Worm (Caenorhabditis elegans): ENCODE measurements around the gene moma-1.
A peak's percentile ranks its signal among the peaks of the same experiment; 100 is the strongest.

moma-1 gene

DNA sequence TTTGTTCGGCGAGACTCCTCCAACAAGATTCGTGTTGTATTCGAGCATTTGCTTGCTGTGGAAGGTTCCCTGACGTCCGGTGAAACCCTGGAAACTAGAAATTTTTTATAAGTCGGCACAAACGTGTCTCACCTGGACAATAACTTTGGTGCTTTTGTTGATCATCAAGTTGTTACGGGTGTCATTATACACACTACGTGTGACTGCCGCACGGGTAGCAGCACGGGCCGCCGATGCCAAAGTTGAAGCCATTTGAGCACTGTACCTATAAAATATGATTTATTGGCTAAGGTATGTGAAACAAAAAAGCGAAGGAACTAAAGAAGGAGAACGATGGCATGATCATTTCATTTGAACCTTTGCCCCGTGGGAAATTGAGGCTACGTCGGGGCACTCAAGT, 49.0 kb upstream of the moma-1 start, which contains the start of gene sucl-2:
TSS of gene sucl-2 (minus strand) at position 265 of the 400 bp plus-strand sequence.
- TF ChIP-seq nhr-77 (tag; optimal IDR thresholded peaks at IDR 0.05) (no peak), nfya-1 (tag; optimal IDR thresholded peaks at IDR 0.05; ENCODE audit: insufficient read depth) (no peak), nhr-237 (tag; optimal IDR thresholded peaks at IDR 0.05) (no peak)

- no peak for TF ChIP-seq egl-27 (tag; optimal IDR thresholded peaks at IDR 0.05)
- TF ChIP-seq nhr-67 (tag; optimal IDR thresholded peaks at IDR 0.05): no peak
These were observed 47.9 kb upstream of the moma-1 start for ce11 chrIII:900134-900533.

ce11 chrIII:896904-897303, 44.7 kb upstream of the moma-1 start:
- TF ChIP-seq pqm-1 (tag; optimal IDR thresholded peaks at IDR 0.05) (no peak), mdl-1 (tag; optimal IDR thresholded peaks at IDR 0.05) (no peak), nhr-77 (tag; optimal IDR thresholded peaks at IDR 0.05) (no peak), tbx-2 (tag; optimal IDR thresholded peaks at IDR 0.05) (no peak), ztf-4 (tag; optimal IDR thresholded peaks at IDR 0.05) (no peak), daf-12 (tag; optimal IDR thresholded peaks at IDR 0.05) (no peak), egl-5 (tag; optimal IDR thresholded peaks at IDR 0.05) (no peak), lsy-12 (tag; optimal IDR thresholded peaks at IDR 0.05) (no peak), ama-1 (optimal IDR thresholded peaks at IDR 0.05) (no peak)

- TF ChIP-seq egl-5 (tag; optimal IDR thresholded peaks at IDR 0.05) (no peak), pha-4 (tag; optimal IDR thresholded peaks at IDR 0.05) (no peak), tbx-2 (tag; optimal IDR thresholded peaks at IDR 0.05) (no peak), lin-39 (tag; optimal IDR thresholded peaks at IDR 0.05) (no peak), unc-62 (GFP tag; optimal IDR thresholded peaks at IDR 0.05) (no peak), sea-2 (GFP tag; optimal IDR thresholded peaks at IDR 0.05) (no peak)
These were observed 43.3 kb upstream of the moma-1 start, which contains the start of the genes ztf-18 and F23H11.2 for ce11 chrIII:895525-895924. TSS of gene ztf-18 (minus strand) at chrIII:895712. TSS of gene F23H11.2 (plus strand) at chrIII:895747.

DNA sequence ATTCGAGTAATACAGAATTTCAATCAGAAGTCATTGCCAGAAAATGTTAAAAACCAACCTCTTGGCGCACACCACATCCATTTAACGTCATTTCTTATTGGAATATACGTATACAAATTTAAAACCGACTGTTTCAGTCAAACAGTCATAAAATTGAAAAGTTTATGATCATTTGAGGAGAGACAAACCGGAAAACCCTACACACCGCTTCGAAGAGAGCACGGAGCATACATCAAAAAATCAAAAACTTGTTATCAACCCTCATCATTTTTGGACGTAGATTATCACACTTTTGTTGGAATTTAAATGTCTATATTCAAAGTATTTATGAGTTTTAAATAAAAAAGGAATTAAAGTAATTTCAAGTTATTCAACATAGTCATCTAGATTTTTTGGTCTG, 38.8 kb upstream of the moma-1 start, which contains the start of gene T24C4.10:
TSS of gene T24C4.10 (minus strand) at position 230 of the 400 bp plus-strand sequence.
- TF ChIP-seq elt-2 (tag; optimal IDR thresholded peaks at IDR 0.05) (peak; percentile 62), pqm-1 (tag; optimal IDR thresholded peaks at IDR 0.05) (peak; percentile 48), nhr-25 (tag; optimal IDR thresholded peaks at IDR 0.05) (no peak), fkh-2 (tag; optimal IDR thresholded peaks at IDR 0.05) (no peak), R02D3.7 (tag; optimal IDR thresholded peaks at IDR 0.05) (no peak), egl-5 (tag; optimal IDR thresholded peaks at IDR 0.05) (no peak), sea-2 (GFP tag; optimal IDR thresholded peaks at IDR 0.05) (no peak), tbx-2 (tag; optimal IDR thresholded peaks at IDR 0.05) (no peak), aly-2 (tag; optimal IDR thresholded peaks at IDR 0.05) (no peak)

DNA sequence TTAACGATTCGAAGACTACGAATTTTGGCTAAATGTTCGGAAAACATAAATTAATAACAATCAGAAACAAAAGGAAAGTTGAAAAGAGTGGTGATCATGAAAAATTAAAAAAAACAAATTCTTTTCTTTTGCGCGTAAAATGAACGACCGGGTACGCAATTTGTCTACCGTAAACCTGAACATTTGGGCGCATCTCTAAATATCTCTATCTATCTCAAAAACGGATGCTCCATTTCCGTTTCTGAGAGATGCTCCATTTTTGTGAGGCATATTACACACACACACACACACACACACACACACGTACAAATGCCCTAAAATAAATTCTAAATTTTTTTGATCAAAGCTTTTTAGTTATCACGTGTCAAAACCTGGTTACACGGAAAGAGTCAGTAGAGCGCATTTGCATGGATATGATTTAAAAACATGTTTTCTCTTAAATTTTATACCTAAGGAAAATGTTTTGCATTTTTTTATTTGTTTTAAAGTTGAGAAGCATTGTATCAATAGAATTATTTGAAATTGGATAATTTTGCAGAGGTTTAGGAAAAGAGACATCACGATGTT, 36.9 kb upstream of the moma-1 start:
- peak; percentile 19 for TF ChIP-seq nfya-1 (tag; optimal IDR thresholded peaks at IDR 0.05; ENCODE audit: insufficient read depth)
- no peak for TF ChIP-seq ztf-4 (tag; optimal IDR thresholded peaks at IDR 0.05)
- no peak for TF ChIP-seq pqm-1 (tag; optimal IDR thresholded peaks at IDR 0.05)

DNA sequence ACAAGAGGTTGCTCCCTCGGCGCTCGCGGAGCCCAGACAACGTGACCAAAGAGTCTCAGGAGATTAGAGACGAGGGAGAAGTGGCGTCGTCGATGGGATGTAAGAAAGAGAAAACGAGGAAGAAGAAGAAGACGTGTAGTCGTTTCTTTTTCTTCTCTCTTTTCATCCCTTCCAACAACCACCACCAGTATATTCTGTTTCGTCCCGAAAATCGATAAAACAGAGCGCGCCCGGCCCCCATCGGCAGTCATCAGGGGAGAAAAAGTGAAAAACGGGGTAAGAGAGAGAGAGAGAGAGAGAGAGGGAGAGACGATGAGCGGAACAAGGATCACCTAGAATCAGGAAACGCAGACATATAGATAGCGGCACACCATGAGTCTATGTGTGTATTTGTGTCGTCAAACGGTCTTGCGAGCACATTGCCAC, 35.7 kb upstream of the moma-1 start:
- TF ChIP-seq pqm-1 (tag; optimal IDR thresholded peaks at IDR 0.05): peak; percentile 8
- TF ChIP-seq nhr-25 (tag; optimal IDR thresholded peaks at IDR 0.05): peak; percentile 2
- peak; percentile 60 for TF ChIP-seq egl-5 (tag; optimal IDR thresholded peaks at IDR 0.05)
- no peak for TF ChIP-seq elt-1 (tag; optimal IDR thresholded peaks at IDR 0.05)
- TF ChIP-seq snpc-4 (tag; optimal IDR thresholded peaks at IDR 0.05): peak; percentile 76
- peak; percentile 33 for TF ChIP-seq fkh-10 (GFP tag; optimal IDR thresholded peaks at IDR 0.05)
- TF ChIP-seq egl-27 (tag; optimal IDR thresholded peaks at IDR 0.05): peak; percentile 50
- TF ChIP-seq unc-39 (tag; optimal IDR thresholded peaks at IDR 0.05): no peak
- TF ChIP-seq elt-2 (tag; optimal IDR thresholded peaks at IDR 0.05): peak; percentile 66
- peak; percentile 41 for TF ChIP-seq skn-1 (tag; optimal IDR thresholded peaks at IDR 0.05)
- TF ChIP-seq mml-1 (tag; optimal IDR thresholded peaks at IDR 0.05): no peak
- no peak for TF ChIP-seq R02D3.7 (tag; optimal IDR thresholded peaks at IDR 0.05)
- peak; percentile 71 for TF ChIP-seq hmg-11 (tag; optimal IDR thresholded peaks at IDR 0.05)
- peak; percentile 48 for TF ChIP-seq mdl-1 (tag; optimal IDR thresholded peaks at IDR 0.05)
- peak; percentile 89 for TF ChIP-seq ceh-28 (tag; optimal IDR thresholded peaks at IDR 0.05)
- TF ChIP-seq ama-1 (optimal IDR thresholded peaks at IDR 0.05): peak; percentile 45
- no peak for TF ChIP-seq ceh-9 (tag; optimal IDR thresholded peaks at IDR 0.05)
- TF ChIP-seq nhr-12 (tag; optimal IDR thresholded peaks at IDR 0.05): no peak
- peak; percentile 40 for TF ChIP-seq lin-15B (tag; optimal IDR thresholded peaks at IDR 0.05)
- no peak for TF ChIP-seq zag-1 (tag; optimal IDR thresholded peaks at IDR 0.05)
- peak; percentile 81 for TF ChIP-seq lin-39 (tag; optimal IDR thresholded peaks at IDR 0.05)
- TF ChIP-seq sea-2 (GFP tag; optimal IDR thresholded peaks at IDR 0.05): peak; percentile 79
- TF ChIP-seq jun-1 (tag; optimal IDR thresholded peaks at IDR 0.05): peak; percentile 31
- TF ChIP-seq pha-4 (tag; optimal IDR thresholded peaks at IDR 0.05): peak; percentile 46
- TF ChIP-seq nhr-67 (tag; optimal IDR thresholded peaks at IDR 0.05): no peak
- TF ChIP-seq ceh-16 (tag; optimal IDR thresholded peaks at IDR 0.05): no peak
- no peak for TF ChIP-seq nhr-76 (tag; optimal IDR thresholded peaks at IDR 0.05)
- TF ChIP-seq nhr-77 (tag; optimal IDR thresholded peaks at IDR 0.05): no peak
- TF ChIP-seq elt-3 (tag; optimal IDR thresholded peaks at IDR 0.05): no peak
- TF ChIP-seq fkh-2 (tag; optimal IDR thresholded peaks at IDR 0.05): no peak

All from whole organism, L3 larva.